Worm (Caenorhabditis elegans) whole organism, mixed stage, embryonic: ENCODE measurements around the gene ZK1086.3.

Source experiments
- lsy-2 ChIP-seq: fragments of 150-350 bp; optimal IDR thresholded peaks from 2 replicates; lab custom pipeline; 2014; ENCODE audit warnings: missing biosample characterization, missing genetic modification characterization
- mep-1 ChIP-seq: fragments of 150-350 bp; optimal IDR thresholded peaks from 2 replicates; lab custom pipeline; 2017; ENCODE audit warnings: missing biosample characterization, missing genetic modification reagents, missing genetic modification characterization, inconsistent platforms
- nhr-12 ChIP-seq: fragments of 150-350 bp; optimal IDR thresholded peaks from 2 replicates; lab custom pipeline; 2014; ENCODE audit warnings: missing biosample characterization, missing genetic modification characterization
- nhr-237 ChIP-seq: fragments of 150-350 bp; optimal IDR thresholded peaks from 2 replicates; lab custom pipeline; 2014; ENCODE audit warnings: missing biosample characterization, missing genetic modification characterization
- nhr-76 ChIP-seq: sonication (generic microtip); optimal IDR thresholded peaks from 2 replicates; lab custom pipeline; 2017; ENCODE audit warnings: missing biosample characterization, missing genetic modification characterization
- snpc-4 ChIP-seq: fragments of 150-350 bp; optimal IDR thresholded peaks from 2 replicates; lab custom pipeline; 2014; ENCODE audit warnings: missing biosample characterization, missing genetic modification characterization
- unc-39 ChIP-seq: fragments of 150-350 bp; optimal IDR thresholded peaks from 2 replicates; lab custom pipeline; 2014; ENCODE audit warnings: missing biosample characterization, missing genetic modification characterization

ce11 chrX:13782074-13782462, 8.6 kb upstream of the ZK1086.3 start:
- TF ChIP-seq nhr-12 (tag; lab: Kevin White, UChicago): no peak
- TF ChIP-seq lsy-2: no peak
- no peak for TF ChIP-seq nhr-237 (tag; lab: Kevin White, UChicago)
- no peak for TF ChIP-seq nhr-76 (tag; lab: Kevin White, UChicago)
- no peak for TF ChIP-seq snpc-4
- no peak for TF ChIP-seq unc-39 (tag; lab: Kevin White, UChicago)
- TF ChIP-seq mep-1 (tag; lab: Kevin White, UChicago): no peak
